Fruit fly (Drosophila melanogaster): ENCODE results near the gene CG9427.

DNA sequence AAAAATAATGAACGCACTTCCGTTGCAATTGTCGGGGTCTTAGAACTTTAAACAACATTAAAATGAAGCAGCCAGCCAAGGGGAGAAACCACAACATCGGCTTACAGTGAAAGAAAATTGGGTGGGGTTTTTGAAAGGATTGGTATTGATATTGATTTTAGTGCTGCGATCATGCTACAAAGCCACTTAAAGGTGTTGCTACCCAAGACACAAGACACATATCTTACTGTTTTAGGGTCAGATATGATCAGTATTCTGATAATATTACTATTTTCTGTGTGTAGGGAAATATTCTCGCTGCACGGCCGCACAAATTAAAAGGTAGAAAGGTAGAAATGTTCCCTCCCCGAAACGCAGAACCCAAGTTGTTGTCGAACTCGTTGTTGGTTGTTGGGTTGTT lies 21.6 kb downstream of the CG9427 start:
- TF ChIP-seq trh (GFP tag; optimal IDR thresholded peaks at IDR 0.05) = no peak
- TF ChIP-seq CG6765 (GFP tag; optimal IDR thresholded peaks at IDR 0.05) = no peak
- TF ChIP-seq Hr78 (GFP tag; optimal IDR thresholded peaks at IDR 0.05) = no peak
- TF ChIP-seq CG32772 (GFP tag; IDR thresholded peaks at IDR 0.05) = no peak

Measured in whole organism, embryonic.